Worm (Caenorhabditis elegans): ENCODE data around the gene glr-5.

- TF ChIP-seq nhr-77 (tag; optimal IDR thresholded peaks at IDR 0.05) = no peak
- no peak for TF ChIP-seq nhr-11 (tag; optimal IDR thresholded peaks at IDR 0.05)
- TF ChIP-seq ceh-82 (tag; optimal IDR thresholded peaks at IDR 0.05) = no peak
- TF ChIP-seq ztf-11 (tag; optimal IDR thresholded peaks at IDR 0.05) = no peak
- no peak for TF ChIP-seq unc-62 (GFP tag; optimal IDR thresholded peaks at IDR 0.05)
- no peak for TF ChIP-seq skn-1 (tag; optimal IDR thresholded peaks at IDR 0.05)
- no peak for TF ChIP-seq nhr-237 (tag; optimal IDR thresholded peaks at IDR 0.05)
- no peak for TF ChIP-seq ceh-16 (tag; optimal IDR thresholded peaks at IDR 0.05)
- no peak for TF ChIP-seq nhr-25 (tag; optimal IDR thresholded peaks at IDR 0.05)
These were observed 32.5 kb upstream of the glr-5 start for ce11 chrV:8683787-8684186.
